Worm (Caenorhabditis elegans) whole organism, early embryonic: ENCODE results near the gene unc-39.

ENCODE experiments used
- B0310.2 ChIP-seq: sonication (generic microtip); optimal IDR thresholded peaks from 2 replicates; lab custom pipeline; 2016; ENCODE audit warnings: mild to moderate bottlenecking, missing genetic modification characterization, missing compliant biosample characterization
- F13C5.2 ChIP-seq: sonication (generic microtip); optimal IDR thresholded peaks from 2 replicates; lab custom pipeline; 2017; ENCODE audit warnings: mild to moderate bottlenecking, missing genetic modification characterization, inconsistent platforms, missing compliant biosample characterization
- aly-1 ChIP-seq: sonication (generic microtip); optimal IDR thresholded peaks from 2 replicates; lab custom pipeline; 2016; ENCODE audit warnings: missing genetic modification characterization, missing compliant biosample characterization
- ama-1 ChIP-seq: fragments of 150-350 bp; optimal IDR thresholded peaks from 2 replicates; lab custom pipeline; 2014
- ceh-13 ChIP-seq: fragments of 200-800 bp; sonication (Bioruptor generic); optimal IDR thresholded peaks from 2 replicates; lab custom pipeline; 2018; ENCODE audit warnings: mild to moderate bottlenecking, missing genetic modification characterization, missing compliant biosample characterization
- ceh-36 ChIP-seq: sonication (generic microtip); optimal IDR thresholded peaks from 2 replicates; lab custom pipeline; 2016; ENCODE audit warnings: missing genetic modification characterization, inconsistent platforms, missing compliant biosample characterization
- ets-7 ChIP-seq: sonication (generic microtip); optimal IDR thresholded peaks from 2 replicates; lab custom pipeline; 2016; ENCODE audit warnings: missing genotype, missing genetic modification characterization, missing compliant biosample characterization
- flt-1 ChIP-seq: fragments of 200-800 bp; sonication (Bioruptor generic); IDR thresholded peaks from 2 replicates; pipeline ENCODE4 v1.3.6; 2022; ENCODE audit warnings: missing genetic modification characterization, missing compliant biosample characterization
- hmbx-1 ChIP-seq: sonication (generic microtip); optimal IDR thresholded peaks from 2 replicates; lab custom pipeline; 2016; ENCODE audit warnings: mild to moderate bottlenecking, missing genetic modification characterization, missing compliant biosample characterization
- hmg-4 ChIP-seq: fragments of 200-800 bp; sonication (Bioruptor generic); optimal IDR thresholded peaks from 2 replicates; lab custom pipeline; 2018; ENCODE audit warnings: mild to moderate bottlenecking, missing genetic modification characterization, missing compliant biosample characterization
- hnd-1 ChIP-seq: sonication (generic microtip); optimal IDR thresholded peaks from 2 replicates; lab custom pipeline; 2016; ENCODE audit warnings: missing genetic modification characterization, missing compliant biosample characterization
- pes-1 ChIP-seq: fragments of 200-800 bp; sonication (Bioruptor generic); IDR thresholded peaks from 2 replicates; pipeline ENCODE4 v1.3.6; 2022; ENCODE audit warnings: missing genetic modification reagents, missing genetic modification characterization, missing compliant biosample characterization
- scrt-1 ChIP-seq: fragments of 200-800 bp; sonication (Bioruptor generic); IDR thresholded peaks from 2 replicates; pipeline ENCODE4 v1.3.6; 2022; ENCODE audit warnings: missing genetic modification characterization, missing compliant biosample characterization
- sea-1 ChIP-seq: fragments of 200-800 bp; sonication (Bioruptor generic); conservative IDR thresholded peaks from 2 replicates; pipeline ENCODE4 v1.3.6; 2022; ENCODE audit warnings: missing genetic modification characterization, missing compliant biosample characterization
- tbx-11 ChIP-seq: fragments of 200-800 bp; sonication (Bioruptor generic); IDR thresholded peaks from 2 replicates; pipeline ENCODE4 v1.3.6; 2022; ENCODE audit warnings: missing genetic modification characterization, missing compliant biosample characterization
- tbx-37 ChIP-seq: fragments of 200-800 bp; sonication (Bioruptor generic); conservative IDR thresholded peaks from 2 replicates; pipeline ENCODE4 v1.3.6; 2022; ENCODE audit warnings: missing genetic modification reagents, missing genetic modification characterization, missing compliant biosample characterization
- tra-4 ChIP-seq: sonication (generic microtip); optimal IDR thresholded peaks from 2 replicates; lab custom pipeline; 2017; ENCODE audit warnings: missing genetic modification characterization, missing compliant biosample characterization

unc-39 gene

DNA sequence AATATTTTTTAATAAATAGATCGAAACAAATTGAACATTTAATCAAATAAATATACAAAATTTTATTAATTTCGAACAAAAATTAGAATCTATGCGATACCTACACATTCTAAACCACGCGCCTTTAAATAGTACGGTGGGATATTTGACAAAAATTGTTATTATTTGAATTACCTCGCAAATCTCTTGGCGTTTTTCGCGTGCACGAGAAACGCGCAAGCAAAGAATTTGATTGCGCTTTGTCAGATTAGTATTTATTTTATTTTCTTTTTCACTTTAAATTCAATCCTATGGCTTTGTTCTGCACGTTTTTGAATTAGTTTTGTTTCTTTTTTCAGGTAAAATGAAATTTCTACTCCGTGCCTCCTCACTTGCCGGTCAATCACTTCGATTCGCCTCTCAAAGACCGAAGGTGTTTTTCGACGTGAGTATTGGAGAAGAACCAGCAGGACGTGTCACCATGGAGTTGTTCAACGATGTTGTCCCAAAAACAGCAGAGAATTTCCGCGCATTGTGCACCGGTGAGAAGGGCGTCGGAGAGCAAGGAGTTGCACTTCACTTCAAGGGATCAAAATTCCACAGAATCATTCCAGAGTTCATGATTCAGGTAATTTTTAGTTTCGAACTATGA, 17.0 kb upstream of the unc-39 start, which contains the start of gene cyn-1:
Gene cyn-1 (plus strand): TSS at position 339 of the 631 bp plus-strand sequence.
- no peak for TF ChIP-seq hnd-1 (tag; lab: Kevin White, UChicago)
- TF ChIP-seq pes-1 (GFP tag; lab: Robert Waterston, UW), result 0 out of 2 replicates have a peak, but pooled peaks have one; percentile 36
- no peak for TF ChIP-seq hmg-4 (GFP tag; lab: Kevin White, UChicago)
- no peak for TF ChIP-seq B0310.2 (tag; lab: Kevin White, UChicago)
- no peak for TF ChIP-seq tra-4 (tag; lab: Kevin White, UChicago)
- TF ChIP-seq scrt-1, result no peak
- TF ChIP-seq F13C5.2 (tag; lab: Kevin White, UChicago), result peak; percentile 61
- no peak for TF ChIP-seq tbx-37 (GFP tag; lab: Robert Waterston, UW)

- no peak for TF ChIP-seq ceh-36 (tag; lab: Kevin White, UChicago)
- TF ChIP-seq aly-1 (tag; lab: Kevin White, UChicago), result no peak
- TF ChIP-seq F13C5.2 (tag; lab: Kevin White, UChicago), result no peak
- no peak for TF ChIP-seq sea-1 (GFP tag; lab: Robert Waterston, UW)
- TF ChIP-seq tra-4 (tag; lab: Kevin White, UChicago), result no peak
- TF ChIP-seq ets-7, result no peak
- no peak for TF ChIP-seq ama-1 (lab: Kevin White, UChicago)
- no peak for TF ChIP-seq pes-1 (GFP tag; lab: Robert Waterston, UW)
Observed at ce11 chrV:14358577-14358976, 14.3 kb upstream of the unc-39 start, which contains the start of gene Y49A3A.4. Gene Y49A3A.4, minus strand, starts transcription at chrV:14358890.

- TF ChIP-seq hmbx-1 (tag; lab: Kevin White, UChicago), result no peak
Observed at ce11 chrV:14361973-14362372, 10.9 kb upstream of the unc-39 start.

- TF ChIP-seq sea-1 (GFP tag; lab: Robert Waterston, UW), result no peak
Observed at ce11 chrV:14364586-14365248, 8.2 kb upstream of the unc-39 start.

- peak; percentile 16 for TF ChIP-seq aly-1 (tag; lab: Kevin White, UChicago)
- TF ChIP-seq B0310.2 (tag; lab: Kevin White, UChicago), result no peak
Observed at ce11 chrV:14366487-14366962, 6.3 kb upstream of the unc-39 start.

ce11 chrV:14368272-14369052, 4.4 kb upstream of the unc-39 start:
- TF ChIP-seq sea-1 (GFP tag; lab: Robert Waterston, UW), result no peak
- no peak for TF ChIP-seq ama-1 (lab: Kevin White, UChicago)
- no peak for TF ChIP-seq F13C5.2 (tag; lab: Kevin White, UChicago)
- TF ChIP-seq aly-1 (tag; lab: Kevin White, UChicago), result no peak
- no peak for TF ChIP-seq tra-4 (tag; lab: Kevin White, UChicago)
- no peak for TF ChIP-seq ceh-13 (GFP tag; lab: Kevin White, UChicago)
- no peak for TF ChIP-seq hmbx-1 (tag; lab: Kevin White, UChicago)
- no peak for TF ChIP-seq ceh-36 (tag; lab: Kevin White, UChicago)

- TF ChIP-seq ama-1 (lab: Kevin White, UChicago), result no peak
- no peak for TF ChIP-seq hmbx-1 (tag; lab: Kevin White, UChicago)
- no peak for TF ChIP-seq scrt-1
- no peak for TF ChIP-seq tbx-37 (GFP tag; lab: Robert Waterston, UW)
- TF ChIP-seq tra-4 (tag; lab: Kevin White, UChicago), result no peak
- no peak for TF ChIP-seq pes-1 (GFP tag; lab: Robert Waterston, UW)
- TF ChIP-seq ceh-36 (tag; lab: Kevin White, UChicago), result no peak
- no peak for TF ChIP-seq ceh-13 (GFP tag; lab: Kevin White, UChicago)
- TF ChIP-seq F13C5.2 (tag; lab: Kevin White, UChicago), result no peak
- no peak for TF ChIP-seq flt-1 (GFP tag; lab: Robert Waterston, UW)
- TF ChIP-seq sea-1 (GFP tag; lab: Robert Waterston, UW), result no peak
- TF ChIP-seq B0310.2 (tag; lab: Kevin White, UChicago), result no peak
- no peak for TF ChIP-seq ets-7
- TF ChIP-seq hmg-4 (GFP tag; lab: Kevin White, UChicago), result no peak
- no peak for TF ChIP-seq tbx-11 (GFP tag; lab: Robert Waterston, UW)
Observed at ce11 chrV:14369412-14369811, 3.5 kb upstream of the unc-39 start.

DNA sequence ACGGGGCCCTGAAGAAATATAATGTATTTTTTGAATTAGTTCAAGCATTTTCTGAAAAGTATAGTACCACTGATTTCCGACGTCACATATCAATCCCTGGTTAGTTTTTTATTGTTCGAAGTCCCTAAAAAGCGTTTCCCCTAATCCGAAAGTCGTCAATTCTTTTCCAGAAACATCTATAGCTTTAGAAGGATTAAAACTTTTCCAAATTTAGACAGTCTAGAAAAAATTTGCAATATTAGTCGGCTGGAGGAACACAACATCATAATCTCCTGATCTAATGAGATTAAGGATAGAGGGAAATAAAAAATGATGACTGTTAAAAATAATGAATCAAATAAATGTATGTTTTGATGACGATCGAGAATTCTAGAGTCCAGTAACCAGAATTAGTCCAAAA, 5.2 kb downstream of the unc-39 start:
- TF ChIP-seq tbx-37 (GFP tag; lab: Robert Waterston, UW), result no peak
- no peak for TF ChIP-seq sea-1 (GFP tag; lab: Robert Waterston, UW)
- no peak for TF ChIP-seq scrt-1
- no peak for TF ChIP-seq tbx-11 (GFP tag; lab: Robert Waterston, UW)
- no peak for TF ChIP-seq pes-1 (GFP tag; lab: Robert Waterston, UW)
- no peak for TF ChIP-seq ama-1 (lab: Kevin White, UChicago)
- no peak for TF ChIP-seq tra-4 (tag; lab: Kevin White, UChicago)
- TF ChIP-seq ets-7, result no peak
- TF ChIP-seq hmg-4 (GFP tag; lab: Kevin White, UChicago), result no peak
- TF ChIP-seq aly-1 (tag; lab: Kevin White, UChicago), result no peak
- TF ChIP-seq hmbx-1 (tag; lab: Kevin White, UChicago), result no peak
- TF ChIP-seq F13C5.2 (tag; lab: Kevin White, UChicago), result no peak
- TF ChIP-seq ceh-36 (tag; lab: Kevin White, UChicago), result no peak
- TF ChIP-seq flt-1 (GFP tag; lab: Robert Waterston, UW), result no peak
- no peak for TF ChIP-seq B0310.2 (tag; lab: Kevin White, UChicago)
